Worm (Caenorhabditis elegans) whole organism, midembryonic: ENCODE data around the gene bub-3.

Experiments
- T22C8.4 ChIP-seq: fragments of 200-800 bp; sonication (Bioruptor generic); IDR thresholded peaks from 2 replicates; pipeline ENCODE4 v1.3.6; 2022; ENCODE audit warnings: missing genetic modification characterization, missing compliant biosample characterization
- cog-1 ChIP-seq: sonication (generic microtip); optimal IDR thresholded peaks from 2 replicates; lab custom pipeline; 2016; ENCODE audit warnings: missing genetic modification characterization, missing compliant biosample characterization
- flt-1 ChIP-seq: fragments of 200-800 bp; sonication (Bioruptor generic); IDR thresholded peaks from 2 replicates; pipeline ENCODE4 v1.3.6; 2022; ENCODE audit warnings: missing genetic modification characterization, missing compliant biosample characterization
- klf-2 ChIP-seq: fragments of 200-800 bp; sonication (Bioruptor generic); conservative IDR thresholded peaks from 2 replicates; pipeline ENCODE4 v1.3.6; 2022; ENCODE audit warnings: missing genetic modification reagents, missing genetic modification characterization, missing compliant biosample characterization
- med-1 ChIP-seq: sonication (generic microtip); optimal IDR thresholded peaks from 2 replicates; lab custom pipeline; 2017; ENCODE audit warnings: missing genetic modification characterization, mild to moderate bottlenecking, missing compliant biosample characterization, antibody characterized with exemption, missing genetic modification reagents; ENCODE audit not compliant: insufficient read depth
- ref-1 ChIP-seq: fragments of 200-800 bp; sonication (Bioruptor generic); conservative IDR thresholded peaks from 2 replicates; pipeline ENCODE4 v1.3.6; 2022; ENCODE audit warnings: missing genetic modification reagents, missing genetic modification characterization, missing compliant biosample characterization
- tab-1 ChIP-seq: fragments of 200-800 bp; sonication (Bioruptor generic); IDR thresholded peaks from 2 replicates; pipeline ENCODE4 v1.3.6; 2022; ENCODE audit warnings: missing genetic modification characterization, missing compliant biosample characterization
- ztf-29 ChIP-seq: fragments of 200-800 bp; sonication (Bioruptor generic); IDR thresholded peaks from 2 replicates; pipeline ENCODE4 v1.3.6; 2022; ENCODE audit warnings: missing genetic modification reagents, missing genetic modification characterization, missing compliant biosample characterization

DNA sequence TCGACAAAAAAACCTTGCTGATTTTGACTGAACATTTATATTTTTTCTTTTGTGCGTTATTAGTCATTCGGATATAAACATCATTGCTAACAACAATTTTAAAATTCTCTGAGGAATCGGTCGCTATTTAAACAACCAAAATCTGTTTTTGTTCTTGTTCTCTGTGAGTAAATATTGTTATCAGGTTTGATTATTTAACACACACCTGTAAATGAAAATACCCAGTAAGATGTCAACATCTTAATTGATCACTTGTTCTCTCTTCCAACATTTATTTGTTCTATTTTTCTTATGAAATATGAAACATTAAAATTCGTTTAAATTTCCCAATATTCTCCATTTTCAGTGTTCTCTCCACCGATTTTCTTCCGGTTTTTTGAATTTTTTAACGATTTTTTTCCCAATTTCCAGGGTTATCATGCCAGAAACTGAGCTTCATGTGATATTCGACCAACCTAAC lies 37.2 kb downstream of the bub-3 start, which contains the start of gene arrd-11:
- TF ChIP-seq med-1 (no peak), flt-1 (no peak), ref-1 (GFP tag; lab: Robert Waterston, UW) (no peak), ztf-29 (GFP tag; lab: Robert Waterston, UW) (no peak), tab-1 (GFP tag; lab: Robert Waterston, UW) (no peak), cog-1 (tag; lab: Kevin White, UChicago) (no peak), T22C8.4 (no peak), klf-2 (GFP tag; lab: Robert Waterston, UW) (no peak)
